Fruit fly (Drosophila melanogaster): ENCODE measurements around the gene Miox.

Miox gene

dm6 chr3L:12146970-12147369 lies 37.8 kb upstream of the Miox start:
- TF ChIP-seq CG13204 (GFP tag; optimal IDR thresholded peaks at IDR 0.05) (no peak), rn (GFP tag; IDR thresholded peaks at IDR 0.05) (no peak)

dm6 chr3L:12149024-12149423 lies 35.8 kb upstream of the Miox start, which contains the start of gene CG32099:
CG32099 (plus strand) TSS chr3L:12149273.
- no peak for TF ChIP-seq CG4496 (GFP tag; IDR thresholded peaks at IDR 0.05)
- no peak for TF ChIP-seq Snoo (tag; optimal IDR thresholded peaks at IDR 0.05)
- no peak for TF ChIP-seq Pif1B (GFP tag; optimal IDR thresholded peaks at IDR 0.05)
- TF ChIP-seq CG14655 (GFP tag; optimal IDR thresholded peaks at IDR 0.05) = no peak
- TF ChIP-seq gl (tag; optimal IDR thresholded peaks at IDR 0.05) = no peak
- no peak for TF ChIP-seq D1 (tag; optimal IDR thresholded peaks at IDR 0.05)
- TF ChIP-seq fd96Ca (GFP tag; IDR thresholded peaks at IDR 0.05) = no peak
- TF ChIP-seq CG12605 (GFP tag; IDR thresholded peaks at IDR 0.05) = no peak
- no peak for TF ChIP-seq CG9948 (tag; optimal IDR thresholded peaks at IDR 0.05)

- no peak for TF ChIP-seq CG15710 (tag; optimal IDR thresholded peaks at IDR 0.05)
- TF ChIP-seq CG34367 (tag; optimal IDR thresholded peaks at IDR 0.05) = no peak
- no peak for TF ChIP-seq CG32121 (GFP tag; IDR thresholded peaks at IDR 0.05)
- no peak for TF ChIP-seq CG8301 (tag; optimal IDR thresholded peaks at IDR 0.05)
- no peak for TF ChIP-seq CG13204 (GFP tag; optimal IDR thresholded peaks at IDR 0.05)
- no peak for TF ChIP-seq CG8159 (tag; optimal IDR thresholded peaks at IDR 0.05)
- no peak for TF ChIP-seq D1 (tag; optimal IDR thresholded peaks at IDR 0.05)
- no peak for TF ChIP-seq Pif1B (GFP tag; optimal IDR thresholded peaks at IDR 0.05)
- no peak for TF ChIP-seq CG9948 (tag; optimal IDR thresholded peaks at IDR 0.05)
- no peak for TF ChIP-seq CG17806 (tag; optimal IDR thresholded peaks at IDR 0.05)
- TF ChIP-seq CG4496 (GFP tag; IDR thresholded peaks at IDR 0.05) = no peak
- TF ChIP-seq CG12605 (GFP tag; IDR thresholded peaks at IDR 0.05) = no peak
- TF ChIP-seq rn (GFP tag; IDR thresholded peaks at IDR 0.05) = no peak
- TF ChIP-seq fd96Ca (GFP tag; IDR thresholded peaks at IDR 0.05) = no peak
- TF ChIP-seq CG10348 (GFP tag; IDR thresholded peaks at IDR 0.05) = no peak
These were observed 22.6 kb upstream of the Miox start for dm6 chr3L:12162156-12162682.

- TF ChIP-seq CG10348 (GFP tag; IDR thresholded peaks at IDR 0.05) (no peak), CG8301 (tag; optimal IDR thresholded peaks at IDR 0.05) (no peak), gl (tag; optimal IDR thresholded peaks at IDR 0.05) (no peak), Snoo (tag; optimal IDR thresholded peaks at IDR 0.05) (no peak), Ets98B (GFP tag; IDR thresholded peaks at IDR 0.05) (0 out of 2 replicates have a peak, but pooled peaks have one; percentile 14), CG4496 (GFP tag; IDR thresholded peaks at IDR 0.05) (peak; percentile 52; the same call in 2 of the 3 replicates), CG34367 (tag; optimal IDR thresholded peaks at IDR 0.05) (no peak), rn (GFP tag; IDR thresholded peaks at IDR 0.05) (no peak)
These were observed 21.7 kb upstream of the Miox start for dm6 chr3L:12163082-12163481.

dm6 chr3L:12163693-12164092 lies 21.1 kb upstream of the Miox start, which contains the start of gene CG9760:
CG9760 (minus strand) TSS chr3L:12163735.
- TF ChIP-seq fd96Ca (GFP tag; IDR thresholded peaks at IDR 0.05) (peak; percentile 65; the same call in 2 of the 3 replicates), CG13204 (GFP tag; optimal IDR thresholded peaks at IDR 0.05) (no peak), CG4496 (GFP tag; IDR thresholded peaks at IDR 0.05) (peak; percentile 80; the same call in 2 of the 3 replicates), CG9948 (tag; optimal IDR thresholded peaks at IDR 0.05) (no peak), CG32121 (GFP tag; IDR thresholded peaks at IDR 0.05) (peak; percentile 62; the same call in 1 of the 2 replicates)

- TF ChIP-seq rn (GFP tag; IDR thresholded peaks at IDR 0.05) = no peak
- TF ChIP-seq Pif1B (GFP tag; optimal IDR thresholded peaks at IDR 0.05) = no peak
- no peak for TF ChIP-seq CG15710 (tag; optimal IDR thresholded peaks at IDR 0.05)
- TF ChIP-seq CG14655 (GFP tag; optimal IDR thresholded peaks at IDR 0.05) = no peak
- TF ChIP-seq CG8159 (tag; optimal IDR thresholded peaks at IDR 0.05) = no peak
- no peak for TF ChIP-seq EcR (GFP tag; optimal IDR thresholded peaks at IDR 0.05)
- no peak for TF ChIP-seq CG13204 (GFP tag; optimal IDR thresholded peaks at IDR 0.05)
- TF ChIP-seq CG9948 (tag; optimal IDR thresholded peaks at IDR 0.05) = no peak
- TF ChIP-seq CG4496 (GFP tag; IDR thresholded peaks at IDR 0.05) = no peak
- TF ChIP-seq CG12605 (GFP tag; IDR thresholded peaks at IDR 0.05) = no peak
These were observed 9.4 kb upstream of the Miox start, which contains the start of gene Rh7 for dm6 chr3L:12175382-12175781. Rh7 (minus strand) TSS chr3L:12175482.

- no peak for TF ChIP-seq CG4496 (GFP tag; IDR thresholded peaks at IDR 0.05)
- no peak for TF ChIP-seq Pif1B (GFP tag; optimal IDR thresholded peaks at IDR 0.05)
- TF ChIP-seq CG13204 (GFP tag; optimal IDR thresholded peaks at IDR 0.05) = no peak
- TF ChIP-seq Snoo (tag; optimal IDR thresholded peaks at IDR 0.05) = no peak
- no peak for TF ChIP-seq CG17806 (tag; optimal IDR thresholded peaks at IDR 0.05)
- TF ChIP-seq gl (tag; optimal IDR thresholded peaks at IDR 0.05) = no peak
- TF ChIP-seq CG12605 (GFP tag; IDR thresholded peaks at IDR 0.05) = no peak
- no peak for TF ChIP-seq CG10348 (GFP tag; IDR thresholded peaks at IDR 0.05)
- TF ChIP-seq rn (GFP tag; IDR thresholded peaks at IDR 0.05) = no peak
- TF ChIP-seq CG15710 (tag; optimal IDR thresholded peaks at IDR 0.05) = no peak
- TF ChIP-seq CG14655 (GFP tag; optimal IDR thresholded peaks at IDR 0.05) = no peak
- no peak for TF ChIP-seq CG8301 (tag; optimal IDR thresholded peaks at IDR 0.05)
- no peak for TF ChIP-seq Pif1A (GFP tag; optimal IDR thresholded peaks at IDR 0.05)
- TF ChIP-seq CG34367 (tag; optimal IDR thresholded peaks at IDR 0.05) = no peak
- no peak for TF ChIP-seq D1 (tag; optimal IDR thresholded peaks at IDR 0.05)
- TF ChIP-seq fd96Ca (GFP tag; IDR thresholded peaks at IDR 0.05) = no peak
These were observed 7.5 kb upstream of the Miox start, which contains the start of gene CAH2 for dm6 chr3L:12177301-12177700. CAH2 (plus strand) TSS chr3L:12177601.
